Fruit fly (Drosophila melanogaster): Measurements from ENCODE around the gene RpS5a.

RpS5a gene

dm6 chrX:17123545-17124203 is 24.4 kb downstream of the RpS5a start:
- no peak for TF ChIP-seq CTCF (optimal IDR thresholded peaks at IDR 0.05)
- TF ChIP-seq CG8478 (optimal IDR thresholded peaks at IDR 0.05): no peak

- TF ChIP-seq CTCF (optimal IDR thresholded peaks at IDR 0.05): no peak
- TF ChIP-seq CG8478 (optimal IDR thresholded peaks at IDR 0.05): no peak
Measured at dm6 chrX:17122425-17123094, 25.5 kb downstream of the RpS5a start.

- TF ChIP-seq CTCF (optimal IDR thresholded peaks at IDR 0.05): no peak
- TF ChIP-seq CG8478 (optimal IDR thresholded peaks at IDR 0.05): no peak
Measured at dm6 chrX:17121600-17121999, 26.5 kb downstream of the RpS5a start.

- TF ChIP-seq CTCF (optimal IDR thresholded peaks at IDR 0.05): no peak
- no peak for TF ChIP-seq CG8478 (optimal IDR thresholded peaks at IDR 0.05)
Measured at dm6 chrX:17113324-17113723, 34.7 kb downstream of the RpS5a start.

- no peak for TF ChIP-seq CTCF (optimal IDR thresholded peaks at IDR 0.05)
- no peak for TF ChIP-seq CG8478 (optimal IDR thresholded peaks at IDR 0.05)
Measured at dm6 chrX:17111958-17112953, 35.8 kb downstream of the RpS5a start.

- TF ChIP-seq CTCF (optimal IDR thresholded peaks at IDR 0.05) (no peak), CG8478 (optimal IDR thresholded peaks at IDR 0.05) (no peak)
Measured at dm6 chrX:17111274-17111673, 36.8 kb downstream of the RpS5a start.

- TF ChIP-seq CTCF (optimal IDR thresholded peaks at IDR 0.05): no peak
- no peak for TF ChIP-seq CG8478 (optimal IDR thresholded peaks at IDR 0.05)
Measured at dm6 chrX:17110556-17111177, 37.4 kb downstream of the RpS5a start.

- no peak for TF ChIP-seq CG8478 (optimal IDR thresholded peaks at IDR 0.05)
- TF ChIP-seq CTCF (optimal IDR thresholded peaks at IDR 0.05): no peak
Measured at dm6 chrX:17109673-17110072, 38.4 kb downstream of the RpS5a start.

- no peak for TF ChIP-seq CG8478 (optimal IDR thresholded peaks at IDR 0.05)
- no peak for TF ChIP-seq CTCF (optimal IDR thresholded peaks at IDR 0.05)
Measured at dm6 chrX:17108000-17108399, 40.1 kb downstream of the RpS5a start.

dm6 chrX:17107401-17107916 is 40.6 kb downstream of the RpS5a start, which contains the start of gene CG5004:
Gene CG5004, plus strand, starts transcription at chrX:17107582.
- no peak for TF ChIP-seq CTCF (optimal IDR thresholded peaks at IDR 0.05)
- no peak for TF ChIP-seq CG8478 (optimal IDR thresholded peaks at IDR 0.05)

- no peak for TF ChIP-seq CTCF (optimal IDR thresholded peaks at IDR 0.05)
- no peak for TF ChIP-seq CG8478 (optimal IDR thresholded peaks at IDR 0.05)
Measured at dm6 chrX:17106153-17106700, 41.8 kb downstream of the RpS5a start.

- no peak for TF ChIP-seq CTCF (optimal IDR thresholded peaks at IDR 0.05)
- no peak for TF ChIP-seq CG8478 (optimal IDR thresholded peaks at IDR 0.05)
Measured at dm6 chrX:17105707-17106106, 42.4 kb downstream of the RpS5a start, which contains the start of gene Arpc3B. Gene Arpc3B, minus strand, starts transcription at chrX:17105852.

dm6 chrX:17093900-17094446 is 54.1 kb downstream of the RpS5a start:
- no peak for TF ChIP-seq CG8478 (optimal IDR thresholded peaks at IDR 0.05)
- TF ChIP-seq CTCF (optimal IDR thresholded peaks at IDR 0.05): no peak

Measured in S2 (cell line).